Fruit fly (Drosophila melanogaster): Measurements from ENCODE around the gene CG33688.

DNA sequence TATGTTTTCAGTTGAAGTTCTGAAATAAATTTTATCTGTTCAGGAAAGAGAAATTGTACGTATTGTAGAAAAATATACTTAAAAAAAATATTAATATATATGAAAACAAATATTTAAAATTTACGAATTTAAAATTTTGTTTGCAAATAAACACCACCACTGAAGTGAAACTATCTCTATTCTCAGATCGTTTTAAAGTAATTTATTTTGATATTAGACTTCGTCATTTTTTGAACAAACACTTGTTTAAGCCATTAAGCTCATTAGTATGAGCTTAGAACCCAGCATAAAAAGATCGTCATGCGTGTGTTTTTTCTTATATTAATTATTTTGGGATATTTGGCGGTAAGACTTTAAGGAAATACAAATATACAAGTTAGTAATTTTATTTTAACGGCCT, at the start of gene CG33688:
- TF ChIP-seq CTCF (optimal IDR thresholded peaks at IDR 0.05) (no peak), CG8478 (optimal IDR thresholded peaks at IDR 0.05) (no peak)

Data from S2 (cell line).